Worm (Caenorhabditis elegans) whole organism, dauer: ENCODE measurements around the gene cku-70.
"Not testable (repeated sequence)": the region's sequence is repeated elsewhere in the genome, so short reads cannot be mapped to it uniquely, and the experiment has no call there.

Source experiments
- unc-62 ChIP-seq: sonication (generic microtip); optimal IDR thresholded peaks from 2 replicates; lab custom pipeline; 2017; ENCODE audit warnings: missing biosample characterization, missing genetic modification reagents, missing genetic modification characterization

Gene cku-70

ce11 chrIII:11154527-11154926 lies at the start of gene cku-70:
Gene cku-70 (plus strand): TSS chrIII:11154827.
- no peak for TF ChIP-seq unc-62 (GFP tag; lab: Kevin White, UChicago)

- no peak for TF ChIP-seq unc-62 (GFP tag; lab: Kevin White, UChicago)
These were observed 47.3 kb upstream of the cku-70 start for ce11 chrIII:11107327-11107726.

- no peak for TF ChIP-seq unc-62 (GFP tag; lab: Kevin White, UChicago)
These were observed 43.9 kb upstream of the cku-70 start for ce11 chrIII:11110756-11111155.

- no peak for TF ChIP-seq unc-62 (GFP tag; lab: Kevin White, UChicago)
These were observed 41.9 kb upstream of the cku-70 start for ce11 chrIII:11112718-11113117.

- no peak for TF ChIP-seq unc-62 (GFP tag; lab: Kevin White, UChicago)
These were observed 40.8 kb upstream of the cku-70 start for ce11 chrIII:11113845-11114244.

ce11 chrIII:11115956-11116355 lies 38.7 kb upstream of the cku-70 start:
- TF ChIP-seq unc-62 (GFP tag; lab: Kevin White, UChicago) = no peak

- no peak for TF ChIP-seq unc-62 (GFP tag; lab: Kevin White, UChicago)
These were observed 35.3 kb upstream of the cku-70 start, which contains the start of the genes sup-35 and Y48A6C.4 for ce11 chrIII:11119176-11119853. Gene sup-35 (minus strand): TSS chrIII:11119226. Gene Y48A6C.4 (plus strand): TSS chrIII:11119803.

- no peak for TF ChIP-seq unc-62 (GFP tag; lab: Kevin White, UChicago)
These were observed 30.8 kb upstream of the cku-70 start for ce11 chrIII:11123844-11124243.

- TF ChIP-seq unc-62 (GFP tag; lab: Kevin White, UChicago) = no peak
These were observed 27.1 kb upstream of the cku-70 start, which contains the start of gene Y48A6C.8 for ce11 chrIII:11127528-11127927. Gene Y48A6C.8 (minus strand): TSS chrIII:11127628.

ce11 chrIII:11129363-11129762 lies 25.3 kb upstream of the cku-70 start:
- TF ChIP-seq unc-62 (GFP tag; lab: Kevin White, UChicago) = no peak

- not testable (repeated sequence) for TF ChIP-seq unc-62 (GFP tag; lab: Kevin White, UChicago)
These were observed 23.2 kb upstream of the cku-70 start, which contains the start of gene pha-1 for ce11 chrIII:11131475-11131874. Gene pha-1 (plus strand): TSS chrIII:11131775.

ce11 chrIII:11138922-11139321 lies 15.7 kb upstream of the cku-70 start, which contains the start of gene fbxa-128:
Gene fbxa-128 (minus strand): TSS chrIII:11139113.
- no peak for TF ChIP-seq unc-62 (GFP tag; lab: Kevin White, UChicago)

- no peak for TF ChIP-seq unc-62 (GFP tag; lab: Kevin White, UChicago)
These were observed 12.7 kb upstream of the cku-70 start, which contains the start of the genes Y47D3A.1 and pola-1 for ce11 chrIII:11141791-11142490. Gene Y47D3A.1 (minus strand): TSS chrIII:11141841. Gene pola-1 (plus strand): TSS chrIII:11142448.

- no peak for TF ChIP-seq unc-62 (GFP tag; lab: Kevin White, UChicago)
These were observed 11.7 kb upstream of the cku-70 start for ce11 chrIII:11142908-11143307.

ce11 chrIII:11149254-11149876 lies 5.3 kb upstream of the cku-70 start:
- TF ChIP-seq unc-62 (GFP tag; lab: Kevin White, UChicago) = no peak

- TF ChIP-seq unc-62 (GFP tag; lab: Kevin White, UChicago) = no peak
These were observed 2.5 kb downstream of the cku-70 start, which contains the start of gene Y47D3A.31 for ce11 chrIII:11157099-11157498. Gene Y47D3A.31 (minus strand): TSS chrIII:11157199.
